Worm (Caenorhabditis elegans) whole organism, midembryonic: ENCODE data around the gene F54A3.6.

Source experiments
- cog-1 ChIP-seq: sonication (generic microtip); optimal IDR thresholded peaks from 2 replicates; lab custom pipeline; 2016; ENCODE audit warnings: missing genetic modification characterization, missing compliant biosample characterization
- flt-1 ChIP-seq: fragments of 200-800 bp; sonication (Bioruptor generic); IDR thresholded peaks from 2 replicates; pipeline ENCODE4 v1.3.6; 2022; ENCODE audit warnings: missing genetic modification characterization, missing compliant biosample characterization
- ref-1 ChIP-seq: fragments of 200-800 bp; sonication (Bioruptor generic); conservative IDR thresholded peaks from 2 replicates; pipeline ENCODE4 v1.3.6; 2022; ENCODE audit warnings: missing genetic modification reagents, missing genetic modification characterization, missing compliant biosample characterization

ce11 chrII:2215512-2215911 lies 16.8 kb downstream of the F54A3.6 start:
- TF ChIP-seq flt-1 (GFP tag; lab: Robert Waterston, UW) (no peak), ref-1 (GFP tag; lab: Robert Waterston, UW) (no peak), cog-1 (tag; lab: Kevin White, UChicago) (no peak)
